4 worm cellular contexts compared by ENCODE assay signal in genomic region chrIV:11497312-11497711, ce11.
TF ChIP-seq lines count a peak whose summit lies in the region.
"Not testable (repeated sequence)": the region's sequence is repeated elsewhere in the genome, so short reads cannot be mapped to it uniquely, and the experiment has no call there.

No protein-coding gene starts in this region.

TF ChIP-seq in whole organism, L4 larva, 104 proteins besides CTCF, POLR2A, EP300 and RAD21:
- TF ChIP-seq lin-38 (GFP tag; IDR thresholded peaks at IDR 0.05; lab: Robert Waterston, UW) (peak; percentile 48), Y105C5A.15 (GFP tag; IDR thresholded peaks at IDR 0.05; lab: Robert Waterston, UW) (0 out of 2 replicates have a peak, but pooled peaks have one; percentile 42), Y48G9A.11 (GFP tag; IDR thresholded peaks at IDR 0.05; lab: Robert Waterston, UW) (0 out of 2 replicates have a peak, but pooled peaks have one; percentile 6)

TF ChIP-seq in whole organism, early embryonic, 17 proteins besides CTCF, POLR2A, EP300 and RAD21:
- peak; percentile 48; the same call in 1 of the 2 replicates for TF ChIP-seq flt-1 (GFP tag; IDR thresholded peaks at IDR 0.05; lab: Robert Waterston, UW)
- peak; percentile 67 for TF ChIP-seq sea-1 (GFP tag; conservative IDR thresholded peaks at IDR 0.05; lab: Robert Waterston, UW)
- peak; percentile 51 for TF ChIP-seq ceh-36 (tag; optimal IDR thresholded peaks at IDR 0.05; lab: Kevin White, UChicago)
- TF ChIP-seq scrt-1 (GFP tag; IDR thresholded peaks at IDR 0.05; lab: Robert Waterston, UW), result peak; percentile 70; the same call in 1 of the 2 replicates
- peak; percentile 72 for TF ChIP-seq pes-1 (GFP tag; IDR thresholded peaks at IDR 0.05; lab: Robert Waterston, UW)
- TF ChIP-seq tbx-37 (GFP tag; conservative IDR thresholded peaks at IDR 0.05; lab: Robert Waterston, UW), result peak; percentile 42

TF ChIP-seq in whole organism, midembryonic, 9 proteins besides CTCF, POLR2A, EP300 and RAD21:
- peak; percentile 82 for TF ChIP-seq flt-1 (GFP tag; IDR thresholded peaks at IDR 0.05; lab: Robert Waterston, UW)
- 0 out of 2 replicates have a peak, but pooled peaks have one; percentile 18 for TF ChIP-seq ref-1 (GFP tag; conservative IDR thresholded peaks at IDR 0.05; lab: Robert Waterston, UW)
- peak; percentile 56; the same call in 1 of the 2 replicates for TF ChIP-seq tab-1 (GFP tag; IDR thresholded peaks at IDR 0.05; lab: Robert Waterston, UW)
- peak; percentile 55; the same call in 1 of the 2 replicates for TF ChIP-seq ztf-29 (GFP tag; IDR thresholded peaks at IDR 0.05; lab: Robert Waterston, UW)

TF ChIP-seq in whole organism, young adult, 124 proteins besides CTCF, POLR2A, EP300 and RAD21:
- TF ChIP-seq tbp1 (GFP tag; optimal IDR thresholded peaks at IDR 0.05; lab: Kevin White, UChicago), result peak; percentile 82
- 0 out of 2 replicates have a peak, but pooled peaks have one; percentile 24 for TF ChIP-seq madf-3 (GFP tag; IDR thresholded peaks at IDR 0.05; lab: Robert Waterston, UW)
- TF ChIP-seq lin-26 (GFP tag; IDR thresholded peaks at IDR 0.05; lab: Robert Waterston, UW), result peak; percentile 72
- TF ChIP-seq F33H1.4 (GFP tag; IDR thresholded peaks at IDR 0.05; lab: Robert Waterston, UW), result 0 out of 2 replicates have a peak, but pooled peaks have one; percentile 12
- not testable (repeated sequence) for TF ChIP-seq rpc-1 (optimal IDR thresholded peaks at IDR 0.05; lab: Kevin White, UChicago)
- peak; percentile 58 for TF ChIP-seq rpc-1 (tag; optimal IDR thresholded peaks at IDR 0.05; lab: Kevin White, UChicago)
- 0 out of 2 replicates have a peak, but pooled peaks have one; percentile 34 for TF ChIP-seq nfyb-1 (GFP tag; IDR thresholded peaks at IDR 0.05; lab: Robert Waterston, UW)
- peak; percentile 3 for TF ChIP-seq B0261.1 (tag; optimal IDR thresholded peaks at IDR 0.05; lab: Kevin White, UChicago)
- TF ChIP-seq rcor-1 (GFP tag; IDR thresholded peaks at IDR 0.05; lab: Robert Waterston, UW), result 0 out of 2 replicates have a peak, but pooled peaks have one; percentile 6
- TF ChIP-seq madf-6 (GFP tag; IDR thresholded peaks at IDR 0.05; lab: Robert Waterston, UW), result peak; percentile 55; the same call in 1 of the 2 replicates
